Fruit fly (Drosophila melanogaster) whole organism, prepupa: Measurements from ENCODE around the gene CG13062.

Experiments used
- Blimp-1 ChIP-seq: fragments of 200-800 bp; sonication (Bioruptor generic); optimal IDR thresholded peaks from 3 replicates; lab custom pipeline; 2017; ENCODE audit warnings: missing biosample characterization, missing genetic modification characterization, mild to moderate bottlenecking, moderate library complexity, missing genetic modification reagents
- CG10631 ChIP-seq: fragments of 200-800 bp; sonication (Bioruptor generic); optimal IDR thresholded peaks from 2 replicates; lab custom pipeline; 2016; ENCODE audit warnings: missing biosample characterization, missing genetic modification characterization
- CG10669 ChIP-seq: fragments of 200-800 bp; sonication (Bioruptor generic); optimal IDR thresholded peaks from 3 replicates; lab custom pipeline; 2018; ENCODE audit warnings: missing biosample characterization, mild to moderate bottlenecking, missing genetic modification characterization, moderate library complexity
- CG11294 ChIP-seq: fragments of 200-800 bp; sonication (Bioruptor generic); IDR thresholded peaks from 2 replicates; pipeline ENCODE4 v1.3.6; 2022; ENCODE audit warnings: missing biosample characterization, missing genetic modification characterization
- CG1621 ChIP-seq: fragments of 200-800 bp; sonication (Bioruptor generic); optimal IDR thresholded peaks from 3 replicates; lab custom pipeline; 2018; ENCODE audit warnings: missing biosample characterization, mild to moderate bottlenecking, missing genetic modification characterization
- CG31627 ChIP-seq: fragments of 200-800 bp; sonication (Bioruptor generic); optimal IDR thresholded peaks from 3 replicates; lab custom pipeline; 2016; ENCODE audit warnings: missing biosample characterization, missing genetic modification characterization
- CG32006 ChIP-seq: fragments of 200-800 bp; sonication (Bioruptor generic); optimal IDR thresholded peaks from 3 replicates; lab custom pipeline; 2017; ENCODE audit warnings: missing biosample characterization, mild to moderate bottlenecking, missing genetic modification characterization
- CG3919 ChIP-seq: fragments of 200-800 bp; sonication (Bioruptor generic); optimal IDR thresholded peaks from 3 replicates; lab custom pipeline; 2016; ENCODE audit warnings: missing biosample characterization, missing genetic modification characterization
- CG4318 ChIP-seq: fragments of 200-800 bp; sonication (Bioruptor generic); optimal IDR thresholded peaks from 3 replicates; lab custom pipeline; 2017; ENCODE audit warnings: missing biosample characterization, mild to moderate bottlenecking, missing genetic modification characterization
- CG6792 ChIP-seq: fragments of 200-800 bp; sonication (Bioruptor generic); optimal IDR thresholded peaks from 3 replicates; lab custom pipeline; 2016; ENCODE audit warnings: missing biosample characterization, missing genetic modification characterization
- CG6808 ChIP-seq: fragments of 200-800 bp; sonication (Bioruptor generic); optimal IDR thresholded peaks from 3 replicates; lab custom pipeline; 2017; ENCODE audit warnings: missing biosample characterization, missing genetic modification characterization, mild to moderate bottlenecking, moderate library complexity, missing genetic modification reagents
- CG8119 ChIP-seq: fragments of 200-800 bp; sonication (Bioruptor generic); IDR thresholded peaks from 3 replicates; pipeline ENCODE4 v1.3.6; 2022; ENCODE audit warnings: missing biosample characterization, missing genetic modification characterization
- CG8632 ChIP-seq: fragments of 200-800 bp; sonication (Bioruptor generic); optimal IDR thresholded peaks from 3 replicates; lab custom pipeline; 2016; ENCODE audit warnings: missing biosample characterization, missing genetic modification characterization
- Eip78C ChIP-seq: fragments of 200-800 bp; sonication (Bioruptor generic); peaks from one replicate; lab custom pipeline; 2016; ENCODE audit warnings: missing biosample characterization, missing genetic modification characterization
- Eip93F ChIP-seq: fragments of 200-800 bp; sonication (Bioruptor generic); optimal IDR thresholded peaks from 2 replicates; lab custom pipeline; 2016; ENCODE audit warnings: missing biosample characterization, mild to moderate bottlenecking, missing genetic modification characterization
- Ets21C ChIP-seq: fragments of 200-800 bp; sonication (Bioruptor generic); optimal IDR thresholded peaks from 3 replicates; lab custom pipeline; 2016; ENCODE audit warnings: missing biosample characterization, missing genetic modification characterization
- Hr39 ChIP-seq: fragments of 200-800 bp; sonication (Bioruptor generic); optimal IDR thresholded peaks from 2 replicates; lab custom pipeline; 2016; ENCODE audit warnings: missing biosample characterization, missing genetic modification characterization
- Lpt ChIP-seq: fragments of 200-800 bp; sonication (Bioruptor generic); optimal IDR thresholded peaks from 3 replicates; lab custom pipeline; 2016; ENCODE audit warnings: missing biosample characterization, missing genetic modification characterization
- Met ChIP-seq: fragments of 200-800 bp; sonication (Bioruptor generic); optimal IDR thresholded peaks from 3 replicates; lab custom pipeline; 2016; ENCODE audit warnings: missing biosample characterization, missing genetic modification characterization
- OdsH ChIP-seq: fragments of 200-800 bp; sonication (Bioruptor generic); optimal IDR thresholded peaks from 3 replicates; lab custom pipeline; 2016; ENCODE audit warnings: missing biosample characterization, missing genetic modification characterization
- Sox102F ChIP-seq: fragments of 200-800 bp; sonication (Bioruptor generic); optimal IDR thresholded peaks from 2 replicates; lab custom pipeline; 2016; ENCODE audit warnings: missing biosample characterization, mild to moderate bottlenecking, missing genetic modification characterization
- Sox15 ChIP-seq: fragments of 200-800 bp; sonication (Bioruptor generic); optimal IDR thresholded peaks from 3 replicates; lab custom pipeline; 2016; ENCODE audit warnings: missing biosample characterization, missing genetic modification characterization
- achi ChIP-seq: fragments of 200-800 bp; sonication (Bioruptor generic); optimal IDR thresholded peaks from 3 replicates; lab custom pipeline; 2016; ENCODE audit warnings: missing biosample characterization, missing genetic modification characterization
- dac ChIP-seq: fragments of 200-800 bp; sonication (Bioruptor generic); optimal IDR thresholded peaks from 2 replicates; lab custom pipeline; 2017; ENCODE audit warnings: missing biosample characterization, mild to moderate bottlenecking, missing genetic modification characterization
- esn ChIP-seq: fragments of 200-800 bp; sonication (Bioruptor generic); optimal IDR thresholded peaks from 2 replicates; lab custom pipeline; 2016; ENCODE audit warnings: missing biosample characterization, mild to moderate bottlenecking, missing genetic modification characterization, moderate library complexity
- fd59A ChIP-seq: fragments of 200-800 bp; sonication (Bioruptor generic); optimal IDR thresholded peaks from 2 replicates; lab custom pipeline; 2017; ENCODE audit warnings: missing biosample characterization, mild to moderate bottlenecking, missing genetic modification characterization, missing genetic modification reagents
- fd85E ChIP-seq: fragments of 200-800 bp; sonication (Bioruptor generic); optimal IDR thresholded peaks from 3 replicates; lab custom pipeline; 2016; ENCODE audit warnings: missing biosample characterization, missing genetic modification characterization
- fkh ChIP-seq: fragments of 200-800 bp; sonication (Bioruptor generic); optimal IDR thresholded peaks from 3 replicates; lab custom pipeline; 2017; ENCODE audit warnings: missing biosample characterization, mild to moderate bottlenecking, missing genetic modification characterization, moderate library complexity
- lz ChIP-seq: fragments of 200-800 bp; sonication (Bioruptor generic); optimal IDR thresholded peaks from 3 replicates; lab custom pipeline; 2016; ENCODE audit warnings: missing biosample characterization, missing genetic modification characterization
- spab ChIP-seq: fragments of 200-800 bp; sonication (Bioruptor generic); optimal IDR thresholded peaks from 2 replicates; lab custom pipeline; 2017; ENCODE audit warnings: missing biosample characterization, mild to moderate bottlenecking, missing genetic modification characterization, missing genetic modification reagents
- ss ChIP-seq, 2 experiments: fragments of 200-800 bp; sonication (Bioruptor generic); optimal IDR thresholded peaks; 2 replicates in 1 of 2; 3 replicates in 1 of 2; lab custom pipeline; 2017 to 2018; ENCODE audit warnings: mild to moderate bottlenecking in 2 of 2, missing biosample characterization in 2 of 2, missing genetic modification characterization in 2 of 2, moderate library complexity in 1 of 2
- topi ChIP-seq: fragments of 200-800 bp; sonication (Bioruptor generic); optimal IDR thresholded peaks from 3 replicates; lab custom pipeline; 2016; ENCODE audit warnings: missing biosample characterization, missing genetic modification characterization

The CG13062 gene

DNA sequence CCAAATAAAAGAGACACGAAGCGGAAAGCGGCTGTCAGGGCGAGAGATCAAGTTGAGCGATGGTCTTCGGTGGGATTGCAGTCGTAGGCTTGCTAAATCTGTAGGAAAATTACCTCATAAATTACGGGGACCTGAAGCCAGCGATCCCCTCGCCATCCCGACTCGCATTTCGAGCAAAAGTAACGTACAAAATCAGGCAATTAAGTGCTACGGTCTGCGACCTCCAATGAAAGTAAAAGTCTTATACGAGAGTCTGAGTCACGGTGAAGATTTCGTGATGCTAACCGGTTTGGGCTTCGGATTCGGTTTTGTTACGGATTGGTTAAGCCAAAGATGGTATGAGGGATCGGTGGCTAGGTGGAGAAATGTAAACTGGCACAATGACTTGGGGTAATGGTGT, 25.8 kb downstream of the CG13062 start:
- TF ChIP-seq Hr39 (GFP tag; lab: Kevin White, UChicago) (no peak), Blimp-1 (GFP tag; lab: Kevin White, UChicago) (peak; percentile 90), CG8632 (no peak), CG3919 (GFP tag; lab: Kevin White, UChicago) (no peak), topi (no peak)

DNA sequence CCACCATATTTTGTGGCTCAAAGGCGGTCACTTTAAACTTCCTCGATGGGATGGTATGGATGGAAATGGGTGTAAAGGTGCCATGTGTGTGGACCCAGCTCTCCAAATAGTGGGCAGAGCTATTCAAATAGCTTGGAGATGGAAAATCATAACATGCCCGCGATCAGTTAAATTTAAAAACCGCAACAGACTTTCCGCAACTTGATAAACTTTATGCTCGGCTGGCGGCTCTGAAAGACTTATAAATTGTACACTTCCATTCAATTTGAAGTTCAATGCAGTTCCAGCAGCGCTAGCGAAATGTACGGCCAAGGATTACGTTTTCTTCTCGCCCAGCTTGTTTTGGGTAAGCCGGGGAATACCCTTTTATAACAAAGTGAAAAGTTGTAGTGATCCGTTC, 31.9 kb downstream of the CG13062 start, which contains the start of gene CG33257:
Gene CG33257, plus strand, starts transcription at position 301 of the 400 bp plus-strand sequence.
- TF ChIP-seq esn (GFP tag; lab: Kevin White, UChicago): no peak
- TF ChIP-seq Eip93F (GFP tag; lab: Kevin White, UChicago): no peak
- no peak for TF ChIP-seq Met (GFP tag; lab: Kevin White, UChicago)
- no peak for TF ChIP-seq Ets21C (GFP tag; lab: Kevin White, UChicago)
- no peak for TF ChIP-seq OdsH (GFP tag; lab: Kevin White, UChicago)
- TF ChIP-seq CG1621 (tag; lab: Kevin White, UChicago): no peak
- TF ChIP-seq Sox102F (GFP tag; lab: Kevin White, UChicago): no peak
- no peak for TF ChIP-seq lz (GFP tag; lab: Kevin White, UChicago)
- no peak for TF ChIP-seq CG11294 (GFP tag; lab: Robert Waterston, UW)
- TF ChIP-seq dac (GFP tag; lab: Kevin White, UChicago): no peak
- no peak for TF ChIP-seq ss (GFP tag; optimal IDR thresholded peaks at IDR 0.05; lab: Kevin White, UChicago)
- no peak for TF ChIP-seq Sox15
- no peak for TF ChIP-seq CG10631 (GFP tag; lab: Kevin White, UChicago)
- no peak for TF ChIP-seq Blimp-1 (GFP tag; lab: Kevin White, UChicago)

DNA sequence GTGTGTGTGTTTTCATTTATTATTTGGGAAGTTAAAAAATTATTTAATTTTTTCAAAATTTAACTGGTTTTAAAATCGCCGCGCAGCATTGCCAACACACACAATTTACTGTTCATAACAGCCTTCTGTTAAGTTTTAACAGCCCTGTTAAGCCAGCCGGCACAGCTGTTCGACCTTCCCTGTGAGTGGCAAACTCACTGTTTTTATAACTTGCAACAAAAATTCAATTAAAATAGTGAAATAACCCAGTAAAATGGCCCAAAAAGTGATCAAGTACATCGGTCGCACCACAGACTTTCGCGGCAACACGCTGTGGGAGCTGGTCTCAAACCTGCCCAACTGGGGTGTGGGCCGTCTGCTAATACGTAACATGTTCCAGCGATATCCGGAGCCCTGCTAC, 33.8 kb downstream of the CG13062 start, which contains the start of gene mRpS34:
Gene mRpS34, plus strand, starts transcription at position 161 of the 400 bp plus-strand sequence.
- TF ChIP-seq Sox15 (no peak), CG6792 (no peak)

DNA sequence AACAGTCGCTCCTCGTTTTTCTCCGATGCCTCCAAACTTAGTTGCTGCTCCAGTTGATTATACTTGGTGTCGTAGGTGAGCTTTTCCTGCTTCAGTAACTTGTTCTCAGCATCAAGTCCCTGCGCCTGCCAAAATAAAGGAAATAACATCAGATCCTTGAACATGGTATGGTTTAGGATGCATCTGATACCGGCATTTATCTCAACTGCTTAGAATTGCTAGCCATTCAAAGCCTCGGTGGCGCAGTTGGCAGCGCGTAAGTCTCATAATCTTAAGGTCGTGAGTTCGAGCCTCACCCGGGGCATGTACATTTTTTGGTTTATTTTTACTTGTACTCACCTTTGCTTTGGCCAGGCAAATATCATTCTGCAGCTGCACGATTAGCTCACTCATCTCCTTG, 35.6 kb downstream of the CG13062 start:
- no peak for TF ChIP-seq spab (GFP tag; lab: Kevin White, UChicago)
- TF ChIP-seq achi: no peak
- TF ChIP-seq dac (GFP tag; lab: Kevin White, UChicago): no peak
- TF ChIP-seq Ets21C (GFP tag; lab: Kevin White, UChicago): no peak
- no peak for TF ChIP-seq CG10669 (GFP tag; lab: Kevin White, UChicago)
- TF ChIP-seq Sox15: no peak
- TF ChIP-seq CG4318 (GFP tag; lab: Kevin White, UChicago): no peak
- TF ChIP-seq, all 60 proteins: peak for 0

DNA sequence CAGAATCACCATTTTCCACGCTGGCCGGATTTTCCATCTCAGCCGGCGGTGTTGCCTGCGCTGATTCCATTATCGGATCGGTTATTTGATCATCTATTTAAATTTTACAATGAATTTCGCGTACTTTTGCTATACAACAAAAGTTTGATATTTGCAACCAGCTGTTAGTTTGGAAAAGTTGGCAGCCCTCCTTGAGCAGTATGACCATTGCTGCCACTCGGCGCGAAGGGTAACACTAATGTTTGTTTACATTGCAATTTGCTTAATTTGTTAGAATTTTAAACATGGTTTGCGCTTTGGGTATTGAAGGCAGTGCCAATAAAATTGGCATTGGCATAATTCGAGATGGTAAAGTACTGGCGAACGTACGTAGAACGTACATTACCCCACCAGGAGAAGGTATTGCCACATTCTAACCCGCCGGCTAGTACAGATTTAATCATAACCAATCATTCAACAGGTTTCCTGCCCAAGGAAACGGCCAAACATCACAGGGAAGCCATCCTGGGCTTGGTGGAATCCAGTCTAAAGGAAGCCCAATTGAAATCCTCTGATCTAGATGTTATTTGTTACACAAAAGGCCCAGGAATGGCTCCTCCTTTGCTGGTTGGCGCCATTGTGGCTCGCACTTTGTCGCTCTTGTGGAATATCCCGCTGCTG, 37.8 kb downstream of the CG13062 start, which contains the start of the genes Golgin104 and Tcs3:
Gene Golgin104, minus strand, starts transcription at position 182 of the 660 bp plus-strand sequence.
Gene Tcs3, plus strand, starts transcription at position 222 of the 660 bp plus-strand sequence.
- no peak for TF ChIP-seq CG6808 (GFP tag; lab: Kevin White, UChicago)
- peak; percentile 99 for TF ChIP-seq fkh (GFP tag; lab: Kevin White, UChicago)
- no peak for TF ChIP-seq Eip93F (GFP tag; lab: Kevin White, UChicago)
- TF ChIP-seq CG3919 (GFP tag; lab: Kevin White, UChicago): no peak
- no peak for TF ChIP-seq CG32006 (GFP tag; lab: Kevin White, UChicago)
- no peak for TF ChIP-seq fd59A (GFP tag; lab: Kevin White, UChicago)

DNA sequence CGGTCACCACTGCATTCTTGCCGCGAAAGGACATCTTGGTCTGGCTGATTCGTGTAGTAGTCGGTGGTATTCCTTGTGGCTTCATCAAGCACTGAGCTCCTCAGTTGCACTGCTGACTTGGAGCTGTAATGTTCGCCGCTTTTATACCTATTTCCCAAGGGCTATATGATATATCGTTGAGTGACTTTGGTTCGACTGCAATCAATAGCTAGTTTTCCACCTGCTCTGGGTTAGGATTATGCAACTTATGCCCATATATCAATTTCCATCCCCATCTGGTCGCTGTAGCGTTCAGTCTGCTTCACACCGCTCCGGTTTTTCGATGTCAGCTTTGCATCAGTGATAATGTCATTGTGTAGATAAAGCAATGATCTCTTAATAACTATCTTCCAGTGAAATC, 40.1 kb downstream of the CG13062 start, which contains the start of gene Pdh:
Gene Pdh, minus strand, starts transcription at position 101 of the 400 bp plus-strand sequence.
- TF ChIP-seq Eip78C (GFP tag; lab: Kevin White, UChicago) (peak; percentile 1), fd85E (GFP tag; lab: Kevin White, UChicago) (no peak), CG31627 (GFP tag; lab: Kevin White, UChicago) (no peak), OdsH (GFP tag; lab: Kevin White, UChicago) (no peak), Lpt (GFP tag; lab: Kevin White, UChicago) (no peak), CG8119 (GFP tag; lab: Robert Waterston, UW) (no peak)
